Worm (Caenorhabditis elegans) whole organism, L2 larva: ENCODE data around the gene cat-1.

Source experiments
- blmp-1 ChIP-seq: sonication (generic microtip); optimal IDR thresholded peaks from 2 replicates; lab custom pipeline; 2017; ENCODE audit warnings: missing genetic modification characterization, mild to moderate bottlenecking, missing compliant biosample characterization, antibody characterized with exemption, moderate library complexity; ENCODE audit not compliant: insufficient read depth
- ceh-82 ChIP-seq: fragments of 150-350 bp; optimal IDR thresholded peaks from 2 replicates; lab custom pipeline; 2014; ENCODE audit warnings: missing biosample characterization, missing genetic modification characterization
- crh-2 ChIP-seq: sonication (generic microtip); optimal IDR thresholded peaks from 2 replicates; lab custom pipeline; 2017; ENCODE audit warnings: missing biosample characterization, missing genetic modification characterization
- dmd-4 ChIP-seq: sonication (generic microtip); optimal IDR thresholded peaks from 2 replicates; lab custom pipeline; 2017; ENCODE audit warnings: missing biosample characterization, missing genetic modification characterization
- elt-1 ChIP-seq: fragments of 150-350 bp; optimal IDR thresholded peaks from 2 replicates; lab custom pipeline; 2014; ENCODE audit warnings: missing biosample characterization, missing genetic modification characterization
- lin-13 ChIP-seq: fragments of 150-350 bp; optimal IDR thresholded peaks from 2 replicates; lab custom pipeline; 2014; ENCODE audit warnings: missing biosample characterization, missing genetic modification reagents, missing genetic modification characterization
- lsy-2 ChIP-seq, 2 experiments: fragments of 150-350 bp in 1 of 2; sonication (generic microtip) in 1 of 2; optimal IDR thresholded peaks; 2 replicates each; lab custom pipeline; 2014 to 2017; ENCODE audit warnings: missing biosample characterization in 2 of 2, missing genetic modification characterization in 2 of 2
- mdl-1 ChIP-seq, 2 experiments: fragments of 150-350 bp in 1 of 2; sonication (generic microtip) in 1 of 2; optimal IDR thresholded peaks; 2 replicates each; lab custom pipeline; 2017; ENCODE audit warnings: missing biosample characterization in 2 of 2, missing genetic modification characterization in 2 of 2
- nhr-10 ChIP-seq: sonication (generic microtip); optimal IDR thresholded peaks from 2 replicates; lab custom pipeline; 2017; ENCODE audit warnings: missing biosample characterization, missing genetic modification characterization
- nhr-23 ChIP-seq: fragments of 150-350 bp; optimal IDR thresholded peaks from 2 replicates; lab custom pipeline; 2014; ENCODE audit warnings: missing biosample characterization, missing genetic modification reagents, missing genetic modification characterization
- nhr-6 ChIP-seq: fragments of 150-350 bp; optimal IDR thresholded peaks from 2 replicates; lab custom pipeline; 2014; ENCODE audit warnings: missing biosample characterization, missing genetic modification characterization
- skn-1 ChIP-seq: sonication (generic microtip); optimal IDR thresholded peaks from 2 replicates; lab custom pipeline; 2017; ENCODE audit warnings: missing biosample characterization, missing genetic modification characterization
- unc-55 ChIP-seq: fragments of 150-350 bp; sonication (generic microtip); optimal IDR thresholded peaks from 3 replicates; lab custom pipeline; 2014; ENCODE audit warnings: missing biosample characterization, missing genetic modification reagents, missing genetic modification characterization
- ztf-4 ChIP-seq: fragments of 150-350 bp; optimal IDR thresholded peaks from 2 replicates; lab custom pipeline; 2014; ENCODE audit warnings: missing biosample characterization, missing genetic modification characterization

- TF ChIP-seq nhr-10 (tag; lab: Kevin White, UChicago) = no peak
- TF ChIP-seq skn-1 (tag; lab: Kevin White, UChicago) = no peak
- no peak for TF ChIP-seq blmp-1 (tag; lab: Kevin White, UChicago)
- no peak for TF ChIP-seq lsy-2 (tag; optimal IDR thresholded peaks at IDR 0.05; lab: Kevin White, UChicago)
- TF ChIP-seq mdl-1 (tag; optimal IDR thresholded peaks at IDR 0.05; lab: Kevin White, UChicago) = no peak
- no peak for TF ChIP-seq ztf-4 (tag; lab: Kevin White, UChicago)
- no peak for TF ChIP-seq ceh-82 (tag; lab: Kevin White, UChicago)
- TF ChIP-seq crh-2 (tag; lab: Kevin White, UChicago) = peak; percentile 17
- TF ChIP-seq dmd-4 (tag; lab: Kevin White, UChicago) = no peak
- TF ChIP-seq elt-1 = no peak
- TF ChIP-seq lin-13 (GFP tag; lab: Kevin White, UChicago) = peak; percentile 11
- TF ChIP-seq nhr-6 (tag; lab: Kevin White, UChicago) = no peak
- no peak for TF ChIP-seq unc-55
- TF ChIP-seq nhr-23 (tag; lab: Kevin White, UChicago) = no peak
Observed at ce11 chrX:5713479-5713878, 2.9 kb upstream of the cat-1 start.
